Fruit fly (Drosophila melanogaster) whole organism: ENCODE data around the gene CG33258.

ENCODE experiments used
- CG8478 ChIP-seq: fragments of >200 bp; optimal IDR thresholded peaks from 2 replicates; lab custom pipeline; 2018; ENCODE audit warnings: inconsistent platforms
- pan ChIP-seq: fragments of >200 bp; optimal IDR thresholded peaks from 2 replicates; lab custom pipeline; 2017

DNA sequence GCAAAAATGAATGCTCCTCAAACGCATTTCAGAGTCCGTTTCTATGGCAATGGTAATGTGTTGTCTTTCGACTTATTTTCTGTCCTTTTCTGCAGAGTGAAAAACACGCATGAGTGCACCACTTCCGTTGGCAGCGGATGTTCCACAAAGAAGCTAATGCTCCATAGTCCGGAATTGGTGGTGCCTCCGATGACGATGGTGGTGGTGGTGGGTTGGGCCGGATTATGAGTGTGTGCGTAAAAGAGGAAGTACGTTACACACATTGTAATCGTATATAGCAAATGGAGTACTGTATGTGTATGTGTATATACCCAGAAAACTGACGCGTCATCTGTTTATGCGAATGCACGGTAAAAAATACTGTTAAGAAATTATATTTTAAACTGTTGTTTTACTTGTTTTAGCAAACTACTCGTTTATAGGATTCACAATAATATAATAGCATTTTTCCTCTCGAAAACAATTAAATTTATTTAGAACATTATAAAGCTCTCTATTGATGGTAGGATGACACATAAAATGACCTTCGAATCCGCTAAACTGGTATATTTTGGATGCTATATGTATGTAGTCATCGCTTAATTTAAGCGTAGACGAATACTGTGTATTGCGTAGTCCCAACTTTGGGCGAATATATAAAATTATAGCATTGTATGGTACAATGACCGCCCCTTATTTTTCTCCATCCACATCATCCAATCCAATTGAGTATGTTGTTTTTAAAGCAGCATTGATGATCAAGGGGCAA, 37.1 kb upstream of the CG33258 start:
- TF ChIP-seq pan (lab: Kevin White, UChicago) = no peak
- TF ChIP-seq CG8478 (lab: Kevin White, UChicago) = no peak
